Worm (Caenorhabditis elegans): ENCODE data around the gene srv-8.

DNA sequence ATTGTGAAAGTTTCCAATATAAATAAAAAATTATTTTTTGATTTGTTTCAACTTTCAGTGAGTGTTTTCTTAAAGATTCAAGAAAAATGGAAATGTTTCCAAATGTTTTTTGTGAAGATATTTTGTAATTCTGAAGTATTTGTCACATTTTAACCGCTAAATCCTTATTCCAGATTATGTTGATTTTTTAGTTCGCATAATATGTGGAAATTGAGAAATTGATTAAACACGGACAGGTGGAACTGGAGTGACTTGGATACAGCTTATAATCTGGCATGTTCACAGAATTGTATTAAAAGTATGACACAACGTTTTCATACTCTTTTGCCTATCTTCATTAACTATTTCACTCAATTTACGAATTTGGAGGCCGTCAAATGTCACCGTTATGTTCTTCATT lies 34.9 kb upstream of the srv-8 start, which contains the start of gene lurp-3:
- TF ChIP-seq repo-1 (tag; optimal IDR thresholded peaks at IDR 0.05) (no peak), pha-4 (tag; optimal IDR thresholded peaks at IDR 0.05) (no peak), die-1 (tag; optimal IDR thresholded peaks at IDR 0.05) (no peak), hlh-12 (tag; optimal IDR thresholded peaks at IDR 0.05) (no peak)
